Worm (Caenorhabditis elegans): ENCODE results near the gene ilcr-1.
"Not testable (repeated sequence)": the region's sequence is repeated elsewhere in the genome, so short reads cannot be mapped to it uniquely, and the experiment has no call there.

Gene ilcr-1

ce11 chrIV:14326694-14327298 is 50.5 kb downstream of the ilcr-1 start (continued):
- TF ChIP-seq nhr-179 (tag; optimal IDR thresholded peaks at IDR 0.05) (no peak), somi-1 (GFP tag; optimal IDR thresholded peaks at IDR 0.05) (peak; percentile 28), rec-8 (tag; optimal IDR thresholded peaks at IDR 0.05) (peak in 1 of 2 experiments; percentile 7), sdz-38 (tag; optimal IDR thresholded peaks at IDR 0.05) (no peak), attf-6 (GFP tag; IDR thresholded peaks at IDR 0.05) (peak; percentile 100), dox-1 (GFP tag; IDR thresholded peaks at IDR 0.05) (peak; percentile 99), bed-2 (GFP tag; IDR thresholded peaks at IDR 0.05) (peak; percentile 43; the same call in 1 of the 2 replicates), ets-4 (GFP tag; optimal IDR thresholded peaks at IDR 0.05) (peak; percentile 83), sea-2 (GFP tag; IDR thresholded peaks at IDR 0.05) (no peak), T26A5.8 (tag; optimal IDR thresholded peaks at IDR 0.05) (peak; percentile 34), nhr-120 (GFP tag; IDR thresholded peaks at IDR 0.05) (no peak), ZK185.1 (tag; optimal IDR thresholded peaks at IDR 0.05; ENCODE audit: poor library complexity, severe bottlenecking) (peak; percentile 61), C17E4.6 (GFP tag; IDR thresholded peaks at IDR 0.05) (peak; percentile 93), lin-54 (GFP tag; optimal IDR thresholded peaks at IDR 0.05) (peak; percentile 82), madf-3 (GFP tag; IDR thresholded peaks at IDR 0.05) (0 out of 2 replicates have a peak, but pooled peaks have one; percentile 65), ceh-91 (GFP tag; IDR thresholded peaks at IDR 0.05) (peak; percentile 53; the same call in 1 of the 2 replicates), Y79H2A.3 (GFP tag; conservative IDR thresholded peaks at IDR 0.05) (no peak), hmg-1.2 (GFP tag; IDR thresholded peaks at IDR 0.05) (peak; percentile 93), egl-18 (GFP tag; IDR thresholded peaks at IDR 0.05) (0 out of 2 replicates have a peak, but pooled peaks have one; percentile 27), nhr-90 (tag; optimal IDR thresholded peaks at IDR 0.05) (peak; percentile 59), lag-1 (GFP tag; IDR thresholded peaks at IDR 0.05) (no peak), lsl-1 (GFP tag; optimal IDR thresholded peaks at IDR 0.05) (peak; percentile 71), hlh-26 (GFP tag; conservative IDR thresholded peaks at IDR 0.05) (no peak), egl-44 (GFP tag; IDR thresholded peaks at IDR 0.05) (no peak; the same call in 1 of the 2 replicates), mes-4 (tag; optimal IDR thresholded peaks at IDR 0.05) (peak; percentile 71), attf-5 (GFP tag; optimal IDR thresholded peaks at IDR 0.05) (peak; percentile 48), efl-1 (GFP tag; optimal IDR thresholded peaks at IDR 0.05) (peak; percentile 5), ztf-26 (tag; optimal IDR thresholded peaks at IDR 0.05) (peak; percentile 72), hrde-1 (tag; optimal IDR thresholded peaks at IDR 0.05; ENCODE audit: borderline replicate concordance) (peak; percentile 54), ceh-100 (GFP tag; IDR thresholded peaks at IDR 0.05) (peak; percentile 82)

DNA sequence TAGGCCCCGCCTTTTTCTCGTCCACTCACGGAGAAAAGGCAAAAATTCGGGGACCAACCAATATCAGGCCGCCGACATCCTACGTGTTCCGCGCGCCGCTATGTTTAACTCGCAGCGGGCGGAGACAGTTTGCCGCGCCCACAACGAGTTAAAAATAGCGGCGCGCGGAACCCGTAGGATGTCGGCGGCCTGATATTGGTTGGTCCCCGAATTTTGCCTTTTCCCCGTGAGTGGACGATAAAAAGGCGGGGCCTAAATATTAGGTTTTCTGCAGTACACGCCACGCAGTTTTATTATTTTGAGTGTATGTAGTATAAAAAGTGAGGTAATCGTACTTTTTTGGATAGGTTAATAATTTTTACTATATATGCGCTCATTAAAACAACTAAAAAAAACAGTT is 52.0 kb downstream of the ilcr-1 start:
- TF ChIP-seq snpc-1.1 (tag; optimal IDR thresholded peaks at IDR 0.05; ENCODE audit: insufficient read depth) (peak; percentile 39), attf-6 (GFP tag; IDR thresholded peaks at IDR 0.05) (peak; percentile 80; the same call in 1 of the 2 replicates), snpc-4 (tag; optimal IDR thresholded peaks at IDR 0.05) (peak in 3 of 4 experiments; percentile 31 to 95 (median 55))
- not testable (repeated sequence) for TF ChIP-seq snpc-4 (GFP tag; optimal IDR thresholded peaks at IDR 0.05)

DNA sequence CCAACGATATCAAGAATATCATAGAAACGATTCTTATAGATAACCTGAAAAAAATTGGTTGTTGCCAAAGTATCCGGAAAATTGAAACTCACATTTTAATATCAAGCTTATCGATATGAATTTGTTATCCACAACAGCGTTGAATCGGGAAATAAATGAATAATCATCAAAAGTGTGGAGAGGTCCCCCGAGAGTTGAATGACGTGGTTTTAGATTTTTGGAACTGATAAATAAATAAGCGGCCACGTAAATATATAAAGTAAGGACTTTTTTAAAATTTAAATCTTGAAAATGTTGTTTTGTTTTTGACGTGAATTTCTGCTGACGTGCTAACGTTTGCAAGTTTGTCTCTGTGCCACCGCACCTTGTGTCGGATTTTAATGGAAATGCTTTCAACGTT is 58.1 kb downstream of the ilcr-1 start, which contains the start of gene Y67A10A.3:
Y67A10A.3 (minus strand) TSS at position 101 of the 400 bp plus-strand sequence.
- no peak for TF ChIP-seq nfya-2 (GFP tag; IDR thresholded peaks at IDR 0.05)
- TF ChIP-seq mes-4 (tag; optimal IDR thresholded peaks at IDR 0.05): no peak
- no peak for TF ChIP-seq tbp1 (GFP tag; optimal IDR thresholded peaks at IDR 0.05)
- TF ChIP-seq lag-1 (GFP tag; IDR thresholded peaks at IDR 0.05): no peak
- no peak for TF ChIP-seq fkh-3 (tag; optimal IDR thresholded peaks at IDR 0.05)
- TF ChIP-seq K12H6.12 (tag; optimal IDR thresholded peaks at IDR 0.05): no peak
- TF ChIP-seq lsy-27 (tag; optimal IDR thresholded peaks at IDR 0.05; ENCODE audit: borderline replicate concordance, insufficient read depth): no peak
- no peak for TF ChIP-seq unc-62 (GFP tag; optimal IDR thresholded peaks at IDR 0.05)
- TF ChIP-seq him-1 (tag; optimal IDR thresholded peaks at IDR 0.05): no peak
- no peak for TF ChIP-seq Y53F4B.3 (GFP tag; IDR thresholded peaks at IDR 0.05)
